Worm (Caenorhabditis elegans) whole organism, L1 larva: Measurements from ENCODE around the gene gbas-1.

Experiments
- ceh-82 ChIP-seq, 3 experiments: fragments of 150-350 bp in 1 of 3; sonication (generic microtip) in 2 of 3; optimal IDR thresholded peaks; 2 replicates each; lab custom pipeline; 2014 to 2017; ENCODE audit warnings: missing biosample characterization in 3 of 3, missing genetic modification characterization in 3 of 3
- fos-1 ChIP-seq: fragments of 150-350 bp; optimal IDR thresholded peaks from 2 replicates; lab custom pipeline; 2014; ENCODE audit warnings: missing biosample characterization, missing genetic modification characterization
- lin-39 ChIP-seq: fragments of 150-350 bp; optimal IDR thresholded peaks from 2 replicates; lab custom pipeline; 2014; ENCODE audit warnings: missing biosample characterization, missing genetic modification reagents, missing genetic modification characterization
- lir-3 ChIP-seq: sonication (generic microtip); optimal IDR thresholded peaks from 2 replicates; lab custom pipeline; 2016; ENCODE audit warnings: mild to moderate bottlenecking, missing genetic modification characterization, moderate library complexity, missing compliant biosample characterization; ENCODE audit not compliant: poor library complexity
- nhr-11 ChIP-seq: fragments of 150-350 bp; optimal IDR thresholded peaks from 2 replicates; lab custom pipeline; 2014; ENCODE audit warnings: missing biosample characterization, missing genetic modification characterization
- nhr-77 ChIP-seq: fragments of 150-350 bp; optimal IDR thresholded peaks from 2 replicates; lab custom pipeline; 2014; ENCODE audit warnings: missing biosample characterization, missing genetic modification characterization
- sox-4 ChIP-seq: sonication (generic microtip); optimal IDR thresholded peaks from 2 replicates; lab custom pipeline; 2016; ENCODE audit warnings: missing genetic modification characterization, missing compliant biosample characterization
- unc-130 ChIP-seq: fragments of 150-350 bp; optimal IDR thresholded peaks from 2 replicates; lab custom pipeline; 2017; ENCODE audit warnings: missing biosample characterization, missing genetic modification characterization, inconsistent platforms
- unc-62 ChIP-seq: fragments of 150-350 bp; optimal IDR thresholded peaks from 2 replicates; lab custom pipeline; 2014; ENCODE audit warnings: missing biosample characterization, missing genetic modification reagents, missing genetic modification characterization
- unc-98 ChIP-seq: fragments of 200-800 bp; sonication (Bioruptor generic); IDR thresholded peaks from 2 replicates; pipeline ENCODE4 v1.3.6; 2022; ENCODE audit warnings: missing genetic modification characterization, missing compliant biosample characterization
- ztf-11 ChIP-seq, 2 experiments: sonication (generic microtip); optimal IDR thresholded peaks; 2 replicates each; lab custom pipeline; 2016 to 2017; ENCODE audit warnings: missing genetic modification characterization in 2 of 2, missing biosample characterization in 1 of 2, missing compliant biosample characterization in 1 of 2

- no peak for TF ChIP-seq nhr-77 (tag; lab: Kevin White, UChicago)
- no peak for TF ChIP-seq ceh-82 (tag; optimal IDR thresholded peaks at IDR 0.05; lab: Kevin White, UChicago)
- TF ChIP-seq fos-1 (tag; lab: Kevin White, UChicago): no peak
- TF ChIP-seq unc-98: no peak
- TF ChIP-seq lir-3 (tag; lab: Kevin White, UChicago): no peak
- no peak for TF ChIP-seq nhr-11 (tag; lab: Kevin White, UChicago)
- TF ChIP-seq sox-4: no peak
- no peak for TF ChIP-seq ztf-11 (tag; optimal IDR thresholded peaks at IDR 0.05; lab: Kevin White, UChicago)
- TF ChIP-seq lin-39 (tag; lab: Kevin White, UChicago): no peak
- TF ChIP-seq unc-130 (tag; lab: Kevin White, UChicago): no peak
- no peak for TF ChIP-seq unc-62 (GFP tag; lab: Kevin White, UChicago)
Measured at ce11 chrII:2521960-2522359, 17.3 kb downstream of the gbas-1 start, which contains the start of gene bath-13.
